Worm (Caenorhabditis elegans) whole organism, mixed stage, embryonic: Measurements from ENCODE around the gene col-85.

ENCODE experiments used
- M03D4.4 ChIP-seq: sonication (generic microtip); optimal IDR thresholded peaks from 2 replicates; lab custom pipeline; 2017; ENCODE audit warnings: mild to moderate bottlenecking, missing genetic modification characterization, missing compliant biosample characterization
- mep-1 ChIP-seq: fragments of 150-350 bp; optimal IDR thresholded peaks from 2 replicates; lab custom pipeline; 2017; ENCODE audit warnings: missing biosample characterization, missing genetic modification reagents, missing genetic modification characterization, inconsistent platforms
- mls-2 ChIP-seq: sonication (generic microtip); optimal IDR thresholded peaks from 2 replicates; lab custom pipeline; 2016; ENCODE audit warnings: mild to moderate bottlenecking, missing genetic modification characterization, moderate library complexity, missing compliant biosample characterization
- nhr-76 ChIP-seq: sonication (generic microtip); optimal IDR thresholded peaks from 2 replicates; lab custom pipeline; 2017; ENCODE audit warnings: missing biosample characterization, missing genetic modification characterization
- pha-4 ChIP-seq: fragments of 150-350 bp; optimal IDR thresholded peaks from 2 replicates; lab custom pipeline; 2018; ENCODE audit warnings: missing biosample characterization, missing genetic modification reagents, missing genetic modification characterization

DNA sequence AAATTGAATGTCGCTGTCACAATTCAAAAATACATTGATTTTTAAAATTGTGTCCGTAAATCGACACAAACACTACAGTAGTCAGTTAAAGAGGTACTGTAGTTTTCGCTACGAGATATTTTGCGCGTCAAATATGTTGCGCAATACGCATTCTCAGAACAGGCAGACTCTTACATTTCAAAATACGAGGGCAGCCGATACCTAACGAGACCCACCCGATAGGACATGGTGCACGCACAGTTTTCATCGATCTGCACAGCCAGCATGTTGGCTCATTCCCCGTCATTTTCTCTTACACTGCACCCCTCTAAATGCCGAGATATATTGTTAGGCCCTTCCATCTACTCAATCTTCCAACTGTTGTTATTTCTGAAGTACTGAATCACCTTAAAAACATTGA lies 32.7 kb downstream of the col-85 start, which contains the start of gene F15A4.2:
- TF ChIP-seq mep-1 = no peak
- TF ChIP-seq pha-4 (tag; lab: Kevin White, UChicago) = no peak
- no peak for TF ChIP-seq nhr-76
- TF ChIP-seq M03D4.4 = no peak
- TF ChIP-seq mls-2 = no peak
